Fruit fly (Drosophila melanogaster) whole organism, wandering third instar larva: Measurements from ENCODE around the gene CG11980.

Source experiments
- Abd-B ChIP-seq: fragments of >200 bp; optimal IDR thresholded peaks from 2 replicates; lab custom pipeline; 2017; ENCODE audit warnings: missing biosample characterization, missing genetic modification characterization
- CG32264 ChIP-seq: fragments of 200-800 bp; sonication (Bioruptor generic); optimal IDR thresholded peaks from 2 replicates; lab custom pipeline; 2016; ENCODE audit warnings: missing biosample characterization, missing genetic modification characterization
- CG9705 ChIP-seq: fragments of 200-800 bp; sonication (Bioruptor generic); optimal IDR thresholded peaks from 2 replicates; lab custom pipeline; 2018; ENCODE audit warnings: missing biosample characterization, mild to moderate bottlenecking, missing genetic modification characterization
- CrebA ChIP-seq: fragments of 200-800 bp; sonication (Bioruptor generic); optimal IDR thresholded peaks from 2 replicates; lab custom pipeline; 2016; ENCODE audit warnings: missing biosample characterization, mild to moderate bottlenecking, missing genetic modification characterization, borderline replicate concordance
- Dfd ChIP-seq: fragments of >200 bp; optimal IDR thresholded peaks from 2 replicates; lab custom pipeline; 2017; ENCODE audit warnings: missing biosample characterization, missing genetic modification characterization
- Dif ChIP-seq: fragments of 200-275, 200-300 bp; sonication (Bioruptor generic); optimal IDR thresholded peaks from 2 replicates; lab custom pipeline; 2018; ENCODE audit warnings: missing biosample characterization, missing genetic modification characterization; ENCODE audit not compliant: partially characterized antibody
- GATAd ChIP-seq: sonication (Bioruptor generic); optimal IDR thresholded peaks from 2 replicates; lab custom pipeline; 2016; ENCODE audit warnings: missing biosample characterization, missing genetic modification characterization
- HLH106 ChIP-seq: fragments of 200-800 bp; optimal IDR thresholded peaks from 3 replicates; lab custom pipeline; 2019; ENCODE audit warnings: missing biosample characterization, mild to moderate bottlenecking, missing genetic modification characterization, moderate library complexity
- Hr78 ChIP-seq: fragments of >200 bp; optimal IDR thresholded peaks from 2 replicates; lab custom pipeline; 2017; ENCODE audit warnings: missing biosample characterization, missing genetic modification characterization
- Hr83 ChIP-seq: fragments of 200-300 bp; sonication (Bioruptor generic); optimal IDR thresholded peaks from 2 replicates; lab custom pipeline; 2016; ENCODE audit warnings: missing biosample characterization, mild to moderate bottlenecking, missing genetic modification characterization, moderate library complexity; ENCODE audit not compliant: poor library complexity, severe bottlenecking
- Jra ChIP-seq: sonication (Bioruptor generic); optimal IDR thresholded peaks from 2 replicates; lab custom pipeline; 2016; ENCODE audit warnings: missing biosample characterization, missing genetic modification characterization
- Myc ChIP-seq: fragments of >200 bp; optimal IDR thresholded peaks from 2 replicates; lab custom pipeline; 2017
- N ChIP-seq: fragments of >200 bp; optimal IDR thresholded peaks from 2 replicates; lab custom pipeline; 2018; ENCODE audit warnings: missing biosample characterization, missing external identifiers, missing genetic modification characterization
- OdsH ChIP-seq: fragments of 200-800 bp; sonication (Bioruptor generic); optimal IDR thresholded peaks from 2 replicates; lab custom pipeline; 2016; ENCODE audit warnings: missing biosample characterization, mild to moderate bottlenecking, missing genetic modification characterization
- Rel ChIP-seq, 2 experiments: fragments of 200-800 bp; sonication (Bioruptor generic) in 1 of 2; optimal IDR thresholded peaks; 2 replicates in 1 of 2; 3 replicates in 1 of 2; lab custom pipeline; 2016 to 2019; ENCODE audit warnings: mild to moderate bottlenecking in 2 of 2, missing biosample characterization in 2 of 2, missing genetic modification characterization in 2 of 2, moderate library complexity in 1 of 2
- Sp1 ChIP-seq: fragments of 200-800 bp; sonication (Bioruptor generic); optimal IDR thresholded peaks from 3 replicates; lab custom pipeline; 2019; ENCODE audit warnings: missing biosample characterization, mild to moderate bottlenecking, missing genetic modification characterization, moderate library complexity
- Vsx2 ChIP-seq: fragments of 200-300, 225-300 bp; sonication (Bioruptor generic); optimal IDR thresholded peaks from 2 replicates; lab custom pipeline; 2018; ENCODE audit warnings: missing biosample characterization, missing genetic modification characterization; ENCODE audit not compliant: partially characterized antibody
- br ChIP-seq: fragments of 200-800 bp; sonication (Bioruptor generic); optimal IDR thresholded peaks from 2 replicates; lab custom pipeline; 2016; ENCODE audit warnings: missing biosample characterization, missing genetic modification characterization
- brk ChIP-seq: fragments of 200-800 bp; sonication (Bioruptor generic); optimal IDR thresholded peaks from 2 replicates; lab custom pipeline; 2016; ENCODE audit warnings: missing biosample characterization, mild to moderate bottlenecking, missing genetic modification characterization
- dmrt93B ChIP-seq: fragments of 200-800 bp; sonication (Bioruptor generic); optimal IDR thresholded peaks from 2 replicates; lab custom pipeline; 2018; ENCODE audit warnings: missing biosample characterization, mild to moderate bottlenecking, missing genetic modification characterization
- dsf ChIP-seq: sonication (Bioruptor generic); optimal IDR thresholded peaks from 2 replicates; lab custom pipeline; 2016; ENCODE audit warnings: missing biosample characterization, missing genetic modification characterization, borderline replicate concordance
- ey ChIP-seq: fragments of 200-800 bp; sonication (Bioruptor generic); optimal IDR thresholded peaks from 2 replicates; lab custom pipeline; 2016; ENCODE audit warnings: missing biosample characterization, missing genetic modification characterization
- foxo ChIP-seq, 2 experiments: fragments of 200-800 bp; sonication (Bioruptor generic); optimal IDR thresholded peaks; 2 replicates in 1 of 2; 3 replicates in 1 of 2; lab custom pipeline; 2016 to 2017; ENCODE audit warnings: missing biosample characterization in 2 of 2, missing genetic modification characterization in 2 of 2
- fru ChIP-seq: fragments of 200-800 bp; sonication (Bioruptor generic); optimal IDR thresholded peaks from 3 replicates; lab custom pipeline; 2016; ENCODE audit warnings: missing biosample characterization, mild to moderate bottlenecking, missing genetic modification characterization
- h ChIP-seq: fragments of 200-800 bp; sonication (Bioruptor generic); optimal IDR thresholded peaks from 3 replicates; lab custom pipeline; 2016; ENCODE audit warnings: missing biosample characterization, mild to moderate bottlenecking, missing genetic modification characterization
- lola ChIP-seq: fragments of >200 bp; optimal IDR thresholded peaks from 2 replicates; lab custom pipeline; 2017; ENCODE audit warnings: missing biosample characterization, missing genetic modification characterization
- psq ChIP-seq: fragments of 200-800 bp; sonication (Bioruptor generic); optimal IDR thresholded peaks from 3 replicates; lab custom pipeline; 2017; ENCODE audit warnings: missing biosample characterization, mild to moderate bottlenecking, missing genetic modification characterization, moderate library complexity
- rgr ChIP-seq: fragments of 200-800 bp; sonication (Bioruptor generic); optimal IDR thresholded peaks from 3 replicates; lab custom pipeline; 2016; ENCODE audit warnings: missing biosample characterization, mild to moderate bottlenecking, missing genetic modification characterization
- sage ChIP-seq: fragments of 200-800 bp; sonication (Bioruptor generic); optimal IDR thresholded peaks from 2 replicates; lab custom pipeline; 2016; ENCODE audit warnings: missing biosample characterization, mild to moderate bottlenecking, missing genetic modification characterization
- sv ChIP-seq: fragments of 200-800 bp; sonication (Bioruptor generic); optimal IDR thresholded peaks from 3 replicates; lab custom pipeline; 2016; ENCODE audit warnings: missing biosample characterization, missing genetic modification characterization
- tai ChIP-seq: sonication (Bioruptor generic); optimal IDR thresholded peaks from 2 replicates; lab custom pipeline; 2016; ENCODE audit warnings: missing biosample characterization, missing genetic modification characterization
- usp ChIP-seq: fragments of >200 bp; optimal IDR thresholded peaks from 2 replicates; lab custom pipeline; 2017; ENCODE audit warnings: missing biosample characterization, missing genetic modification characterization
- woc ChIP-seq: sonication (Bioruptor generic); optimal IDR thresholded peaks from 2 replicates; lab custom pipeline; 2016; ENCODE audit warnings: missing biosample characterization, mild to moderate bottlenecking, missing genetic modification characterization

The CG11980 gene

dm6 chr3R:9027082-9027481 is 23.3 kb downstream of the CG11980 start:
- TF ChIP-seq sv (GFP tag; lab: Kevin White, UChicago): no peak
- no peak for TF ChIP-seq CG9705 (GFP tag; lab: Kevin White, UChicago)
- TF ChIP-seq woc: no peak
- TF ChIP-seq br (GFP tag; lab: Kevin White, UChicago): no peak
- TF ChIP-seq dsf: no peak
- TF ChIP-seq Abd-B (GFP tag; lab: Kevin White, UChicago): no peak
- TF ChIP-seq GATAd: no peak
- no peak for TF ChIP-seq fru (GFP tag; lab: Kevin White, UChicago)
- no peak for TF ChIP-seq psq
- TF ChIP-seq Sp1: no peak
- no peak for TF ChIP-seq Dfd (GFP tag; lab: Kevin White, UChicago)

dm6 chr3R:9028690-9029089 is 24.9 kb downstream of the CG11980 start:
- TF ChIP-seq psq (no peak), Sp1 (no peak), Hr83 (GFP tag; lab: Kevin White, UChicago) (no peak), Jra (GFP tag; lab: Kevin White, UChicago) (no peak), br (GFP tag; lab: Kevin White, UChicago) (no peak), Vsx2 (GFP tag; lab: Kevin White, UChicago) (no peak), brk (no peak), h (GFP tag; lab: Kevin White, UChicago) (no peak), OdsH (GFP tag; lab: Kevin White, UChicago) (no peak), woc (no peak), Rel (GFP tag; optimal IDR thresholded peaks at IDR 0.05; lab: Kevin White, UChicago) (no peak), Rel (tag; optimal IDR thresholded peaks at IDR 0.05; lab: Kevin White, UChicago) (no peak), Hr78 (GFP tag; lab: Kevin White, UChicago) (no peak), GATAd (no peak), lola (GFP tag; lab: Kevin White, UChicago) (no peak), CrebA (GFP tag; lab: Kevin White, UChicago) (no peak), Abd-B (GFP tag; lab: Kevin White, UChicago) (no peak), N (GFP tag; lab: Kevin White, UChicago) (no peak), Dfd (GFP tag; lab: Kevin White, UChicago) (no peak)

- TF ChIP-seq dsf: no peak
- TF ChIP-seq Rel (GFP tag; optimal IDR thresholded peaks at IDR 0.05; lab: Kevin White, UChicago): no peak
- peak; percentile 13 for TF ChIP-seq Rel (tag; optimal IDR thresholded peaks at IDR 0.05; lab: Kevin White, UChicago)
Measured at dm6 chr3R:9029411-9029810, 25.6 kb downstream of the CG11980 start.

- TF ChIP-seq sage (GFP tag; lab: Kevin White, UChicago) (no peak), N (GFP tag; lab: Kevin White, UChicago) (no peak)
Measured at dm6 chr3R:9030006-9030749, 26.4 kb downstream of the CG11980 start.

- TF ChIP-seq Abd-B (GFP tag; lab: Kevin White, UChicago): no peak
- TF ChIP-seq Rel (GFP tag; optimal IDR thresholded peaks at IDR 0.05; lab: Kevin White, UChicago): no peak
- TF ChIP-seq Rel (tag; optimal IDR thresholded peaks at IDR 0.05; lab: Kevin White, UChicago): no peak
- no peak for TF ChIP-seq br (GFP tag; lab: Kevin White, UChicago)
Measured at dm6 chr3R:9030750-9031128, 26.9 kb downstream of the CG11980 start.

dm6 chr3R:9031797-9032418 is 28.1 kb downstream of the CG11980 start:
- peak; percentile 89 for TF ChIP-seq tai (GFP tag; lab: Kevin White, UChicago)
- peak; percentile 78 for TF ChIP-seq GATAd
- TF ChIP-seq woc: peak; percentile 94
- no peak for TF ChIP-seq Hr78 (GFP tag; lab: Kevin White, UChicago)
- no peak for TF ChIP-seq usp
- TF ChIP-seq psq: peak; percentile 96
- TF ChIP-seq foxo (GFP tag; optimal IDR thresholded peaks at IDR 0.05; lab: Kevin White, UChicago): peak; percentile 92 to 98
- TF ChIP-seq lola (GFP tag; lab: Kevin White, UChicago): no peak
- TF ChIP-seq dsf: peak; percentile 83
- TF ChIP-seq rgr (GFP tag; lab: Kevin White, UChicago): peak; percentile 98
- TF ChIP-seq dmrt93B (GFP tag; lab: Kevin White, UChicago): peak; percentile 93
- TF ChIP-seq Rel (GFP tag; optimal IDR thresholded peaks at IDR 0.05; lab: Kevin White, UChicago): peak; percentile 97
- peak; percentile 74 for TF ChIP-seq Rel (tag; optimal IDR thresholded peaks at IDR 0.05; lab: Kevin White, UChicago)
- no peak for TF ChIP-seq Myc (lab: Kevin White, UChicago)
- no peak for TF ChIP-seq Abd-B (GFP tag; lab: Kevin White, UChicago)
- peak; percentile 98 for TF ChIP-seq br (GFP tag; lab: Kevin White, UChicago)
- no peak for TF ChIP-seq Dif (GFP tag; lab: Kevin White, UChicago)
- TF ChIP-seq ey (GFP tag; lab: Kevin White, UChicago): peak; percentile 98
- TF ChIP-seq CG9705 (GFP tag; lab: Kevin White, UChicago): peak; percentile 72
- TF ChIP-seq CG32264 (GFP tag; lab: Kevin White, UChicago): peak; percentile 92
- TF ChIP-seq Jra (GFP tag; lab: Kevin White, UChicago): peak; percentile 95
- TF ChIP-seq N (GFP tag; lab: Kevin White, UChicago): no peak
- TF ChIP-seq h (GFP tag; lab: Kevin White, UChicago): peak; percentile 99
- peak; percentile 86 for TF ChIP-seq sv (GFP tag; lab: Kevin White, UChicago)
- TF ChIP-seq CrebA (GFP tag; lab: Kevin White, UChicago): no peak
- peak; percentile 95 for TF ChIP-seq HLH106 (tag; lab: Kevin White, UChicago)
- TF ChIP-seq Vsx2 (GFP tag; lab: Kevin White, UChicago): no peak
- peak; percentile 49 for TF ChIP-seq Hr83 (GFP tag; lab: Kevin White, UChicago)
